Worm (Caenorhabditis elegans) whole organism, L3 larva: ENCODE results near the gene srt-32.

ENCODE experiments used
- elt-2 ChIP-seq: sonication (generic microtip); optimal IDR thresholded peaks from 2 replicates; lab custom pipeline; 2016; ENCODE audit warnings: missing genetic modification reagents, mild to moderate bottlenecking, missing genetic modification characterization, missing compliant biosample characterization
- jun-1 ChIP-seq: fragments of 150-350 bp; optimal IDR thresholded peaks from 2 replicates; lab custom pipeline; 2014; ENCODE audit warnings: missing biosample characterization, missing genetic modification reagents, missing genetic modification characterization
- nhr-237 ChIP-seq: fragments of 150-350 bp; optimal IDR thresholded peaks from 2 replicates; lab custom pipeline; 2014; ENCODE audit warnings: missing biosample characterization, missing genetic modification characterization
- nhr-43 ChIP-seq: sonication (generic microtip); optimal IDR thresholded peaks from 2 replicates; lab custom pipeline; 2016; ENCODE audit warnings: mild to moderate bottlenecking, missing genetic modification characterization, missing compliant biosample characterization; ENCODE audit not compliant: poor library complexity, severe bottlenecking
- nhr-77 ChIP-seq: fragments of 150-350 bp; optimal IDR thresholded peaks from 2 replicates; lab custom pipeline; 2014; ENCODE audit warnings: missing biosample characterization, missing genetic modification characterization
- sea-2 ChIP-seq: fragments of 150-350 bp; sonication (generic microtip); optimal IDR thresholded peaks from 4 replicates; lab custom pipeline; 2014; ENCODE audit warnings: missing biosample characterization, missing genetic modification reagents, missing genetic modification characterization

- TF ChIP-seq nhr-43 (tag; lab: Kevin White, UChicago), result no peak
- TF ChIP-seq nhr-77 (tag; lab: Kevin White, UChicago), result no peak
- TF ChIP-seq nhr-237 (tag; lab: Kevin White, UChicago), result no peak
- no peak for TF ChIP-seq elt-2 (tag; lab: Kevin White, UChicago)
- no peak for TF ChIP-seq jun-1
- no peak for TF ChIP-seq sea-2
Observed at ce11 chrV:14522514-14522913, 36.9 kb upstream of the srt-32 start, which contains the start of gene C53A5.16.
